Fruit fly (Drosophila melanogaster) whole organism: ENCODE measurements around the gene CG17598.

ENCODE experiments used
- Dll ChIP-seq: fragments of >200 bp; optimal IDR thresholded peaks from 2 replicates; lab custom pipeline; 2017
- psq ChIP-seq: fragments of >200 bp; optimal IDR thresholded peaks from 2 replicates; lab custom pipeline; 2017

DNA sequence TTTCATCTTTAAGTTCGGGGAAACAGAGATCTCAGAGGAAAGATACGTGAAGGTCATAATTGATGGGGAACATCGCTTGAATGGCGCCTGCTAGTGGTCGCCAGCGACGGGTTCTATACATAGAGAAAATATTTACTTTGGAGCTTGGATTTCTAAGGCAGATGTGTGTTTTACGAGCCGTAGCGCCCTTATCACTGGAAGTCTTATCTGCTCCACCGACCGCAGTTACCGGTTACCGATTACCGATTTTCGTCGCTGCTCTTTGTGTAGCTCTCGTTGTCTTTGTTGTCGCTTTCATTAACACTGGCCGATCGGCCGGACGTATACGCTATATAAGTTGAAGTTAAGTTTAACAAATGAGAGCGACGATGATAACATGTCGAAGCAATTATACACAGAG, 49.6 kb downstream of the CG17598 start:
- no peak for TF ChIP-seq psq
- no peak for TF ChIP-seq Dll (lab: Kevin White, UChicago)
